Worm (Caenorhabditis elegans): ENCODE results near the gene F19B10.3.

Gene F19B10.3

ce11 chrII:3699591-3699990, 35.0 kb downstream of the F19B10.3 start, which contains the start of gene srx-104:
TSS of gene srx-104 (minus strand) at chrII:3699691.
- TF ChIP-seq dao-5 (tag; optimal IDR thresholded peaks at IDR 0.05) (no peak), W03F9.2 (tag; optimal IDR thresholded peaks at IDR 0.05) (no peak), him-1 (tag; optimal IDR thresholded peaks at IDR 0.05) (no peak)

ce11 chrII:3701305-3701704, 36.7 kb downstream of the F19B10.3 start, which contains the start of gene srx-105:
TSS of gene srx-105 (minus strand) at chrII:3701405.
- TF ChIP-seq him-1 (tag; optimal IDR thresholded peaks at IDR 0.05): no peak
- no peak for TF ChIP-seq dao-5 (tag; optimal IDR thresholded peaks at IDR 0.05)
- no peak for TF ChIP-seq W03F9.2 (tag; optimal IDR thresholded peaks at IDR 0.05)

ce11 chrII:3705320-3705719, 40.8 kb downstream of the F19B10.3 start, which contains the start of gene srx-108:
TSS of gene srx-108 (plus strand) at chrII:3705620.
- no peak for TF ChIP-seq dao-5 (tag; optimal IDR thresholded peaks at IDR 0.05)
- no peak for TF ChIP-seq W03F9.2 (tag; optimal IDR thresholded peaks at IDR 0.05)
- TF ChIP-seq him-1 (tag; optimal IDR thresholded peaks at IDR 0.05): no peak

- TF ChIP-seq him-1 (tag; optimal IDR thresholded peaks at IDR 0.05): no peak
These were observed 44.7 kb downstream of the F19B10.3 start, which contains the start of gene srx-110 for ce11 chrII:3709255-3709654. TSS of gene srx-110 (plus strand) at chrII:3709555.

- no peak for TF ChIP-seq him-1 (tag; optimal IDR thresholded peaks at IDR 0.05)
- no peak for TF ChIP-seq dao-5 (tag; optimal IDR thresholded peaks at IDR 0.05)
- no peak for TF ChIP-seq W03F9.2 (tag; optimal IDR thresholded peaks at IDR 0.05)
These were observed 46.5 kb downstream of the F19B10.3 start, which contains the start of gene fbxc-53 for ce11 chrII:3711047-3711446. TSS of gene fbxc-53 (plus strand) at chrII:3711291.

- no peak for TF ChIP-seq W03F9.2 (tag; optimal IDR thresholded peaks at IDR 0.05)
- no peak for TF ChIP-seq dao-5 (tag; optimal IDR thresholded peaks at IDR 0.05)
- no peak for TF ChIP-seq him-1 (tag; optimal IDR thresholded peaks at IDR 0.05)
These were observed 50.0 kb downstream of the F19B10.3 start, which contains the start of gene srh-100 for ce11 chrII:3714595-3714994. TSS of gene srh-100 (minus strand) at chrII:3714695.
